Worm (Caenorhabditis elegans) whole organism, L4/young adult: ENCODE results near the gene H27A22.1.

ENCODE experiments used
- W03F9.2 ChIP-seq: fragments of 150-350 bp; optimal IDR thresholded peaks from 2 replicates; lab custom pipeline; 2014; ENCODE audit warnings: missing biosample characterization, missing genetic modification characterization
- dao-5 ChIP-seq: sonication (generic microtip); optimal IDR thresholded peaks from 2 replicates; lab custom pipeline; 2016; ENCODE audit warnings: missing genotype, missing genetic modification characterization, moderate library complexity, missing compliant biosample characterization
- him-1 ChIP-seq: sonication (generic microtip); optimal IDR thresholded peaks from 2 replicates; lab custom pipeline; 2016; ENCODE audit warnings: missing genotype, missing genetic modification reagents, missing genetic modification characterization, missing compliant biosample characterization

DNA sequence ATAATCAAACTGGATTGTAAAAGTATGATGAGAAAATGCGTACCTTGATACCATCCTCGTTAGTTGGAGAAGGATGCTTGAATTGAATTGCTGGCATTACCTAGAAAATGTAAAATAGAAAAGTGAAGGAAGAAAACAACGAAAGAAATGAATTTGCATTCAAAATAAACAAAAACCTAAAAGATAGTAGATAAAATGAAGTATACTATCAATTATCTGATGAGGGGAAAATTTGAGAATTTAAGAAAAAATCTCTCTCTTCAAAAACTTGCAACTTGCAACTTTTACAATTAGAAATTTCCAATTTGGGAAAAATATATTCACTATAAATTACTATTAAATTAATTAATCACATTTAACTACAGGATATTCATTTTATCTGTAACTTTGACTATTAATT is 7.5 kb upstream of the H27A22.1 start, which contains the start of gene T21C9.11:
- TF ChIP-seq dao-5, result no peak
- no peak for TF ChIP-seq him-1 (tag; lab: Kevin White, UChicago)
- no peak for TF ChIP-seq W03F9.2 (tag; lab: Kevin White, UChicago)
